Fruit fly (Drosophila melanogaster) whole organism, pupa: ENCODE measurements around the gene CG15747.

Experiments used
- CG10348 ChIP-seq: fragments of 200-800 bp; sonication (Bioruptor generic); IDR thresholded peaks from 2 replicates; pipeline ENCODE4 v1.3.6; 2022; ENCODE audit warnings: missing biosample characterization, missing genetic modification characterization
- CG12605 ChIP-seq: fragments of 200-800 bp; sonication (Bioruptor generic); IDR thresholded peaks from 2 replicates; pipeline ENCODE4 v1.3.6; 2022; ENCODE audit warnings: missing biosample characterization, missing genetic modification characterization
- CG13204 ChIP-seq: fragments of 200-800 bp; sonication (Bioruptor generic); optimal IDR thresholded peaks from 2 replicates; lab custom pipeline; 2018; ENCODE audit warnings: missing biosample characterization, mild to moderate bottlenecking, missing genetic modification characterization, moderate library complexity
- CG14655 ChIP-seq: fragments of 200-800 bp; sonication (Bioruptor generic); optimal IDR thresholded peaks from 3 replicates; lab custom pipeline; 2017; ENCODE audit warnings: mild to moderate bottlenecking, missing biosample characterization, missing genetic modification reagents, missing genetic modification characterization
- CG15710 ChIP-seq: fragments of 200-800 bp; sonication (Bioruptor generic); optimal IDR thresholded peaks from 2 replicates; lab custom pipeline; 2018; ENCODE audit warnings: missing biosample characterization, mild to moderate bottlenecking, missing genetic modification characterization, moderate library complexity
- CG17806 ChIP-seq: fragments of 200-800 bp; sonication (Bioruptor generic); optimal IDR thresholded peaks from 2 replicates; lab custom pipeline; 2018; ENCODE audit warnings: missing biosample characterization, mild to moderate bottlenecking, missing genetic modification characterization, moderate library complexity
- CG32121 ChIP-seq: fragments of 200-800 bp; sonication (Bioruptor generic); IDR thresholded peaks from 2 replicates; pipeline ENCODE4 v1.3.6; 2022; ENCODE audit warnings: missing biosample characterization, missing genetic modification characterization
- CG34367 ChIP-seq: fragments of 200-800 bp; sonication (Bioruptor generic); optimal IDR thresholded peaks from 2 replicates; lab custom pipeline; 2018; ENCODE audit warnings: missing biosample characterization, mild to moderate bottlenecking, missing genetic modification characterization
- CG4496 ChIP-seq: fragments of 200-800 bp; sonication (Bioruptor generic); IDR thresholded peaks from 3 replicates; pipeline ENCODE4 v1.3.6; 2022; ENCODE audit warnings: missing biosample characterization, missing genetic modification characterization
- CG8159 ChIP-seq: fragments of 200-800 bp; sonication (Bioruptor generic); optimal IDR thresholded peaks from 3 replicates; lab custom pipeline; 2018; ENCODE audit warnings: missing biosample characterization, mild to moderate bottlenecking, missing genetic modification characterization, moderate library complexity
- CG8301 ChIP-seq: fragments of 200-800 bp; sonication (Bioruptor generic); optimal IDR thresholded peaks from 2 replicates; lab custom pipeline; 2018; ENCODE audit warnings: missing biosample characterization, mild to moderate bottlenecking, missing genetic modification characterization
- CG9948 ChIP-seq: fragments of 200-800 bp; sonication (Bioruptor generic); optimal IDR thresholded peaks from 2 replicates; lab custom pipeline; 2018; ENCODE audit warnings: missing biosample characterization, mild to moderate bottlenecking, missing genetic modification characterization, moderate library complexity
- D1 ChIP-seq: fragments of 200-800 bp; sonication (Bioruptor generic); optimal IDR thresholded peaks from 2 replicates; lab custom pipeline; 2018; ENCODE audit warnings: missing biosample characterization, mild to moderate bottlenecking, missing genetic modification characterization, moderate library complexity
- EcR ChIP-seq: fragments of 200-800 bp; sonication (Bioruptor generic); optimal IDR thresholded peaks from 3 replicates; lab custom pipeline; 2019; ENCODE audit warnings: missing biosample characterization, missing genetic modification characterization, mild to moderate bottlenecking, moderate library complexity, missing genetic modification reagents
- Ets98B ChIP-seq: fragments of 200-800 bp; sonication (Bioruptor generic); IDR thresholded peaks from 2 replicates; pipeline ENCODE4 v1.3.6; 2022; ENCODE audit warnings: missing biosample characterization, missing genetic modification characterization
- Pif1A ChIP-seq: fragments of 200-800 bp; sonication (Bioruptor generic); optimal IDR thresholded peaks from 3 replicates; lab custom pipeline; 2016; ENCODE audit warnings: missing biosample characterization, missing genetic modification characterization
- Pif1B ChIP-seq: fragments of 200-800 bp; sonication (Bioruptor generic); optimal IDR thresholded peaks from 3 replicates; lab custom pipeline; 2016; ENCODE audit warnings: missing biosample characterization, missing genetic modification characterization
- Snoo ChIP-seq: fragments of 200-800 bp; sonication (Bioruptor generic); optimal IDR thresholded peaks from 3 replicates; lab custom pipeline; 2017; ENCODE audit warnings: missing biosample characterization, mild to moderate bottlenecking, missing genetic modification characterization, inconsistent platforms
- fd96Ca ChIP-seq: fragments of 200-800 bp; sonication (Bioruptor generic); IDR thresholded peaks from 3 replicates; pipeline ENCODE4 v1.3.6; 2022; ENCODE audit warnings: missing biosample characterization, missing genetic modification characterization
- gl ChIP-seq: fragments of 200-800 bp; sonication (Bioruptor generic); optimal IDR thresholded peaks from 2 replicates; lab custom pipeline; 2018; ENCODE audit warnings: missing biosample characterization, mild to moderate bottlenecking, missing genetic modification characterization
- rn ChIP-seq: fragments of 200-800 bp; sonication (Bioruptor generic); IDR thresholded peaks from 2 replicates; pipeline ENCODE4 v1.3.6; 2022; ENCODE audit warnings: missing biosample characterization, missing genetic modification characterization

Gene CG15747

dm6 chrX:13338113-13338512, at the start of gene CG15747:
Gene CG15747, plus strand, starts transcription at chrX:13338318.
- TF ChIP-seq CG4496 (GFP tag; lab: Robert Waterston, UW) (no peak), D1 (tag; lab: Kevin White, UChicago) (no peak), CG17806 (tag; lab: Kevin White, UChicago) (no peak), rn (GFP tag; lab: Robert Waterston, UW) (no peak), CG9948 (tag; lab: Kevin White, UChicago) (no peak), CG32121 (GFP tag; lab: Robert Waterston, UW) (no peak), CG34367 (tag; lab: Kevin White, UChicago) (no peak), Pif1A (GFP tag; lab: Kevin White, UChicago) (no peak), gl (tag; lab: Kevin White, UChicago) (no peak), Pif1B (GFP tag; lab: Kevin White, UChicago) (no peak), CG15710 (tag; lab: Kevin White, UChicago) (no peak), Ets98B (GFP tag; lab: Robert Waterston, UW) (no peak), CG14655 (GFP tag; lab: Kevin White, UChicago) (no peak)

DNA sequence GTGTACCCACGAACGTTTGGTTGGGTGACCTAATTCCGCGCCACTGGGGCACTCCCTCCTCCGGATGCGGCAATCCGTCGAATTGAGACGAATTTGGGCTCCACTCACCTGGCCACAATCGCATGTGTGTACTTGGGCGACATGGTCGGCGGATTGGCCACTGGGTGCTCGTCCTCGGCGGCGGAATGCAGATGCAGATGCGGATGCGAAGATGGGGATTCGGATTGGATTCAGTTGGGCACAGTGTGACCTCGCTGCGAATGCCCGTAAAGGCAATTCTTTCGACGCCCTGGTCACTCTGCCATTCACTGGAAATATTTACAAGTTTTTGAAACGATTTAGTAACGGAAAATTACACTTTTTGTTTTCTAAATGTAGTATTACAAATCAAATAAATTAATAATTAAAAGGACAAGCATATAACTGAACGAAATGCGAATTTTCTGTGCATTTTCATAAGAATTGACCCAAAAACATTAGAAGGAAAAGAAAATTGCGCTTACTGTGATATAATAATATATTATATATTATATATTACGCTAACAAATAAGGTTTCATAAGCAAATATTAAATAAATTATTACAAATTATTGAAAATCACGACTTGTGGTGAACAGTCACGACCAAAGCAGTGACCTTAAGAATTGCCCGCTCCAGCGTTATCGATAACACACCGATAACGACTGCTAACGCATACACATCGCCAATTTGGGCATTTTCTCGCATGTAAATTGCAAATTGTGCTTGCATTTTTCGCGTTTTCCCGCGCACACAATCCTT, 41.5 kb upstream of the CG15747 start, which contains the start of gene CG1622:
CG1622 (plus strand) TSS at position 678 of the 779 bp plus-strand sequence.
- TF ChIP-seq CG4496 (GFP tag; lab: Robert Waterston, UW) (peak; percentile 63; the same call in 2 of the 3 replicates), CG8301 (tag; lab: Kevin White, UChicago) (no peak), CG15710 (tag; lab: Kevin White, UChicago) (peak; percentile 5), CG8159 (tag; lab: Kevin White, UChicago) (no peak), Pif1B (GFP tag; lab: Kevin White, UChicago) (no peak), CG14655 (GFP tag; lab: Kevin White, UChicago) (no peak), fd96Ca (GFP tag; lab: Robert Waterston, UW) (peak; percentile 45; the same call in 1 of the 3 replicates), CG10348 (GFP tag; lab: Robert Waterston, UW) (no peak)

DNA sequence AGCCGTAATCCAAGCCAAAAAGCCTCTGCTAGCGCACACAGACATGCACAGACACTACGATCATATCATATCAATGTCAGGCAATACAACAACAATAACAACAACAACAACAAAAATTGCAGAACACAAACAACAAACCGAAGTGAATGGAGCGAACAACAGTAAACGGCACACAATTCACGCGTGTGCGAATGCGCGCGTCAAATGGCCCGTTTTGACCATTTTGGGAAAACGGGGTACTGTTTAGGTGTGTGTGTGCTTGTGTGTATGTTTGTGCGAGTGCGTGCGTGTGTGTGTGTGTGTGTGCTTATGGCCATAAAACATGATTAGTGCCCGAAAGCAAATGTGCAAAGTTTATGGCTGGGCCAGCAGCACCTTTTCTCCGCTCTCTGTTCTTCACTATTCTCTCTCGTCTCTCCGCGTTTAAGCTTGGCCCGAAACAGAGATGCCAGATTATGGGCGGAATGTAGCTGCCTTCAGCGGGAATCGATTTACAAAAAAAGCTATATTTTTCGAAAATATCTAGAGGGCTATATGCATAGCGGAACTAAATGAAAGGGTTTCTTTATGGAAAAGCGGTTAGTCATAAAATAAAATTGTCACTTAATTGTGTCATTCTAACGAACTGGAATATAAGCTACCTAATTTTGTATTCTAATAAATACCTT, 37.1 kb upstream of the CG15747 start:
- TF ChIP-seq Ets98B (GFP tag; lab: Robert Waterston, UW) (no peak), Snoo (tag; lab: Kevin White, UChicago) (no peak), gl (tag; lab: Kevin White, UChicago) (no peak), fd96Ca (GFP tag; lab: Robert Waterston, UW) (no peak), CG34367 (tag; lab: Kevin White, UChicago) (no peak), CG15710 (tag; lab: Kevin White, UChicago) (no peak), CG32121 (GFP tag; lab: Robert Waterston, UW) (no peak), D1 (tag; lab: Kevin White, UChicago) (no peak), CG14655 (GFP tag; lab: Kevin White, UChicago) (no peak), EcR (no peak), Pif1B (GFP tag; lab: Kevin White, UChicago) (no peak), CG9948 (tag; lab: Kevin White, UChicago) (no peak), CG17806 (tag; lab: Kevin White, UChicago) (no peak), CG8301 (tag; lab: Kevin White, UChicago) (no peak), CG12605 (GFP tag; lab: Robert Waterston, UW) (no peak), CG13204 (GFP tag; lab: Kevin White, UChicago) (no peak), rn (GFP tag; lab: Robert Waterston, UW) (no peak), CG10348 (GFP tag; lab: Robert Waterston, UW) (no peak)

DNA sequence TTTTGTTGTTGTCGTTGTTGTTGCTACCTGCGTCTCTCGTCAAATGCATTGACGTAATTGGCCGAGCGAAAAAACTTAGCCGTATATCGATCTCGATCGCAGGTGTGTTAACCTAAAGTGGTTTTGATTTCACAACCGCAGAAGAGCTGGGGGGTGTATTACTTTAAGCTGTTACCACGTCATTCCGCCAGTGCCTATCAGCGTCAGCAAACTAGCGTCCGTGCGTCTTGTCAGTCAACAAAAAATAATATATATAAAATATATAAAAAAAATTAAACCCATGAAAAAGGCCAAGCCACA, 35.9 kb upstream of the CG15747 start, which contains the start of gene CG1764:
CG1764 (minus strand) TSS at position 101 of the 300 bp plus-strand sequence.
- TF ChIP-seq Pif1B (GFP tag; lab: Kevin White, UChicago) (no peak), CG14655 (GFP tag; lab: Kevin White, UChicago) (no peak), CG4496 (GFP tag; lab: Robert Waterston, UW) (no peak), CG34367 (tag; lab: Kevin White, UChicago) (no peak), CG10348 (GFP tag; lab: Robert Waterston, UW) (no peak), gl (tag; lab: Kevin White, UChicago) (no peak)

DNA sequence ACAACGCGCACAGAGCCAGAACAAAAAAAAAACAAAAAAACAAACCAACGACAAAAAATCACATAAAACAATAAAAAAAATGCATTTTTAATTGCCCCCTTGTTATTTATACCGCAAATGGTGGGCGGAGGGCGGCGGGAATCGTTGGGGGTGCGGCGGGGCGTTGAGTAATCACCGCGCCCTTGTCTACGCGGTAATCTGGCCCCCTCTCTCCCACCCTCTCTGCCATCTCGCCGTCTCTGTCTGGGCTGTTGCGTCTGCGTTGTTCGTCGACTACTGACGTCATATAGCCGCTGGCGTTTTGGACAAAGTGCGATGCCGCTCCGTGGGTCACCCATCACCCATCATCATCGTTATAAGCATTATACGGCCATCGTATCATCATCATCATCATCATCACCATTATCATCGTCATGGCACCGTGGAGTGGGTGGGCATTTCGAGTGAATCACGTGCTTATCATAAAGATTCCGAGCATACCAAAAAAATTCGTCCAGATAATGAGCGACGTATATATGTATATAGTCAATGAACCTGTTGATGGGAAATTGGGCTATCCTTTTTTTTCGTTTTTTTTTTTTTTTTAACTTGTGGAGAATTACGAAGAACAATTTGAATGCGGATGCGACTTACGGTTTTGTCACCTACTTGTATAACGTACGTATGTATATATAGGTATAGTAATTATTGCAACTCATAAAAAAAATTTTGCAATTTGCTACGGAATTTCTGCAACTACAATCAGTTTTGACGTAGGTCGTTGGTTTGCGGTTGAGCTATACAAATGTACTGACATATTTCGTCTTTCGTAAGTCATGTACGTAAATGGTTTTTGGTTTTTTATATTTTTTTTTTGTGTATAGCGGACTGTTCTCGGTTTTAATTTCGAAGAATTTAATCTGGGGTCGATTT, 35.2 kb upstream of the CG15747 start:
- TF ChIP-seq Pif1B (GFP tag; lab: Kevin White, UChicago) (no peak), CG14655 (GFP tag; lab: Kevin White, UChicago) (peak; percentile 0), CG32121 (GFP tag; lab: Robert Waterston, UW) (peak; percentile 68), CG13204 (GFP tag; lab: Kevin White, UChicago) (peak; percentile 96), CG12605 (GFP tag; lab: Robert Waterston, UW) (peak; percentile 71), Snoo (tag; lab: Kevin White, UChicago) (peak; percentile 53), D1 (tag; lab: Kevin White, UChicago) (no peak), EcR (peak; percentile 80), CG8159 (tag; lab: Kevin White, UChicago) (peak; percentile 36), CG4496 (GFP tag; lab: Robert Waterston, UW) (peak; percentile 80), gl (tag; lab: Kevin White, UChicago) (peak; percentile 82), Ets98B (GFP tag; lab: Robert Waterston, UW) (peak; percentile 32; the same call in 1 of the 2 replicates), CG8301 (tag; lab: Kevin White, UChicago) (peak; percentile 0), CG15710 (tag; lab: Kevin White, UChicago) (peak; percentile 58), fd96Ca (GFP tag; lab: Robert Waterston, UW) (peak; percentile 75), rn (GFP tag; lab: Robert Waterston, UW) (peak; percentile 10; the same call in 1 of the 2 replicates), CG17806 (tag; lab: Kevin White, UChicago) (peak; percentile 17), CG10348 (GFP tag; lab: Robert Waterston, UW) (no peak), CG34367 (tag; lab: Kevin White, UChicago) (no peak), CG9948 (tag; lab: Kevin White, UChicago) (peak; percentile 18), Pif1A (GFP tag; lab: Kevin White, UChicago) (no peak)
